Worm (Caenorhabditis elegans) whole organism, L4 larva: ENCODE measurements around the gene T28C12.1.

Source experiments
- F10B5.3 ChIP-seq: sonication (generic microtip); optimal IDR thresholded peaks from 2 replicates; lab custom pipeline; 2016; ENCODE audit warnings: mild to moderate bottlenecking, missing genetic modification characterization, missing compliant biosample characterization
- F37D6.2 ChIP-seq: sonication (generic microtip); optimal IDR thresholded peaks from 2 replicates; lab custom pipeline; 2016; ENCODE audit warnings: mild to moderate bottlenecking, missing genetic modification characterization, missing compliant biosample characterization
- F49E8.2 ChIP-seq: sonication (generic microtip); optimal IDR thresholded peaks from 2 replicates; lab custom pipeline; 2016; ENCODE audit warnings: missing compliant biosample characterization, mild to moderate bottlenecking, missing genetic modification characterization, borderline replicate concordance
- R02D3.7 ChIP-seq: fragments of 150-350 bp; sonication (generic microtip); optimal IDR thresholded peaks from 3 replicates; lab custom pipeline; 2014; ENCODE audit warnings: missing biosample characterization, missing genetic modification characterization
- T20F7.1 ChIP-seq: fragments of 200-800 bp; sonication (Bioruptor generic); optimal IDR thresholded peaks from 2 replicates; lab custom pipeline; 2018; ENCODE audit warnings: mild to moderate bottlenecking, missing genetic modification characterization, missing compliant biosample characterization
- Y105C5A.15 ChIP-seq: fragments of 200-800 bp; sonication (Bioruptor generic); IDR thresholded peaks from 2 replicates; pipeline ENCODE4 v1.3.6; 2022; ENCODE audit warnings: missing genetic modification characterization, missing compliant biosample characterization
- Y48G9A.11 ChIP-seq: fragments of 200-800 bp; sonication (Bioruptor generic); IDR thresholded peaks from 2 replicates; pipeline ENCODE4 v1.3.6; 2022; ENCODE audit warnings: missing genetic modification reagents, missing genetic modification characterization, missing compliant biosample characterization
- Y5F2A.4 ChIP-seq: fragments of 200-800 bp; sonication (Bioruptor generic); optimal IDR thresholded peaks from 2 replicates; lab custom pipeline; 2018; ENCODE audit warnings: mild to moderate bottlenecking, missing genetic modification characterization, missing compliant biosample characterization
- aha-1 ChIP-seq: fragments of 150-350 bp; peaks from one replicate; lab custom pipeline; 2014; ENCODE audit warnings: missing biosample characterization, missing genetic modification characterization
- arid-1 ChIP-seq: fragments of 200-800 bp; sonication (Bioruptor generic); conservative IDR thresholded peaks from 2 replicates; pipeline ENCODE4 v1.3.6; 2022; ENCODE audit warnings: missing genetic modification reagents, missing genetic modification characterization, missing compliant biosample characterization
- cey-2 ChIP-seq: sonication (generic microtip); optimal IDR thresholded peaks from 3 replicates; lab custom pipeline; 2017; ENCODE audit warnings: missing genetic modification characterization, mild to moderate bottlenecking, missing compliant biosample characterization, antibody characterized with exemption, borderline replicate concordance; ENCODE audit not compliant: insufficient read depth
- daf-12 ChIP-seq: fragments of 150-350 bp; optimal IDR thresholded peaks from 2 replicates; lab custom pipeline; 2014; ENCODE audit warnings: missing biosample characterization, missing genetic modification reagents, missing genetic modification characterization
- daf-16 ChIP-seq, 3 experiments: sonication (generic microtip); optimal IDR thresholded peaks; 2 replicates each; lab custom pipeline; 2016 to 2017; ENCODE audit warnings: missing genetic modification characterization in 3 of 3, missing genetic modification reagents in 3 of 3, mild to moderate bottlenecking in 2 of 3, missing compliant biosample characterization in 2 of 3, missing biosample characterization in 1 of 3, moderate library complexity in 1 of 3
- dmd-6 ChIP-seq: fragments of 200-800 bp; sonication (Bioruptor generic); IDR thresholded peaks from 2 replicates; pipeline ENCODE4 v1.3.6; 2022; ENCODE audit warnings: missing genetic modification reagents, missing genetic modification characterization, missing compliant biosample characterization
- dmd-8 ChIP-seq: fragments of 200-800 bp; sonication (Bioruptor generic); IDR thresholded peaks from 2 replicates; pipeline ENCODE4 v1.3.6; 2022; ENCODE audit warnings: missing genetic modification characterization, missing compliant biosample characterization
- dmd-9 ChIP-seq: fragments of 200-800 bp; sonication (Bioruptor generic); IDR thresholded peaks from 2 replicates; pipeline ENCODE4 v1.3.6; 2022; ENCODE audit warnings: missing genetic modification reagents, missing genetic modification characterization, missing compliant biosample characterization
- duxl-1 ChIP-seq: sonication (generic microtip); optimal IDR thresholded peaks from 2 replicates; lab custom pipeline; 2016; ENCODE audit warnings: mild to moderate bottlenecking, missing genetic modification characterization, moderate library complexity, missing compliant biosample characterization; ENCODE audit not compliant: poor library complexity
- dve-1 ChIP-seq: sonication (generic microtip); optimal IDR thresholded peaks from 2 replicates; lab custom pipeline; 2017; ENCODE audit warnings: antibody characterized with exemption, mild to moderate bottlenecking, missing genetic modification characterization, missing compliant biosample characterization; ENCODE audit not compliant: insufficient read depth
- egl-27 ChIP-seq: sonication (generic microtip); optimal IDR thresholded peaks from 3 replicates; lab custom pipeline; 2017; ENCODE audit warnings: missing biosample characterization, missing genetic modification reagents, missing genetic modification characterization
- egl-43 ChIP-seq: fragments of 200-800 bp; sonication (Bioruptor generic); IDR thresholded peaks from 2 replicates; pipeline ENCODE4 v1.3.6; 2022; ENCODE audit warnings: missing genetic modification reagents, missing genetic modification characterization, missing compliant biosample characterization
- fkh-10 ChIP-seq: fragments of 150-350 bp; optimal IDR thresholded peaks from 2 replicates; lab custom pipeline; 2014; ENCODE audit warnings: missing biosample characterization, missing genetic modification reagents, missing genetic modification characterization
- gei-8 ChIP-seq: fragments of 200-800 bp; sonication (Bioruptor generic); optimal IDR thresholded peaks from 2 replicates; lab custom pipeline; 2018; ENCODE audit warnings: mild to moderate bottlenecking, missing genetic modification characterization, missing compliant biosample characterization
- jun-1 ChIP-seq: fragments of 150-350 bp; optimal IDR thresholded peaks from 2 replicates; lab custom pipeline; 2014; ENCODE audit warnings: missing biosample characterization, missing genetic modification reagents, missing genetic modification characterization
- lin-1 ChIP-seq: fragments of 200-800 bp; sonication (Bioruptor generic); IDR thresholded peaks from 2 replicates; pipeline ENCODE4 v1.3.6; 2022; ENCODE audit warnings: missing genetic modification reagents, missing genetic modification characterization, missing compliant biosample characterization
- lin-29 ChIP-seq: fragments of 200-800 bp; sonication (Bioruptor generic); IDR thresholded peaks from 2 replicates; pipeline ENCODE4 v1.3.6; 2022; ENCODE audit warnings: missing genetic modification reagents, missing genetic modification characterization, missing compliant biosample characterization
- lir-3 ChIP-seq: sonication (generic microtip); optimal IDR thresholded peaks from 2 replicates; lab custom pipeline; 2016; ENCODE audit warnings: mild to moderate bottlenecking, missing genetic modification characterization, missing compliant biosample characterization
- mdl-1 ChIP-seq, 2 experiments: fragments of 150-350 bp in 1 of 2; sonication (generic microtip) in 1 of 2; optimal IDR thresholded peaks; 2 replicates each; lab custom pipeline; 2014 to 2017; ENCODE audit warnings: missing biosample characterization in 2 of 2, missing genetic modification characterization in 2 of 2
- mxl-3 ChIP-seq: fragments of 200-800 bp; sonication (Bioruptor generic); optimal IDR thresholded peaks from 2 replicates; lab custom pipeline; 2018; ENCODE audit warnings: mild to moderate bottlenecking, missing genetic modification characterization, missing compliant biosample characterization
- nhr-10 ChIP-seq: fragments of 150-350 bp; optimal IDR thresholded peaks from 2 replicates; lab custom pipeline; 2014; ENCODE audit warnings: missing biosample characterization, missing genetic modification characterization
- nhr-111 ChIP-seq: fragments of 200-800 bp; sonication (Bioruptor generic); optimal IDR thresholded peaks from 2 replicates; lab custom pipeline; 2018; ENCODE audit warnings: mild to moderate bottlenecking, missing genetic modification characterization, missing compliant biosample characterization
- nhr-28 ChIP-seq: fragments of 150-350 bp; optimal IDR thresholded peaks from 2 replicates; lab custom pipeline; 2014; ENCODE audit warnings: missing biosample characterization, missing genetic modification characterization
- nhr-77 ChIP-seq: fragments of 150-350 bp; optimal IDR thresholded peaks from 2 replicates; lab custom pipeline; 2014; ENCODE audit warnings: missing biosample characterization, missing genetic modification characterization
- php-3 ChIP-seq: fragments of 200-800 bp; sonication (Bioruptor generic); IDR thresholded peaks from 2 replicates; pipeline ENCODE4 v1.3.6; 2022; ENCODE audit warnings: missing genetic modification reagents, missing genetic modification characterization, missing compliant biosample characterization
- pqm-1 ChIP-seq: sonication (generic microtip); optimal IDR thresholded peaks from 2 replicates; lab custom pipeline; 2017; ENCODE audit warnings: missing biosample characterization, missing genetic modification characterization
- saeg-2 ChIP-seq: fragments of 200-800 bp; sonication (Bioruptor generic); IDR thresholded peaks from 2 replicates; pipeline ENCODE4 v1.3.6; 2022; ENCODE audit warnings: missing genetic modification reagents, missing genetic modification characterization, missing compliant biosample characterization
- sdz-12 ChIP-seq: fragments of 200-800 bp; sonication (Bioruptor generic); optimal IDR thresholded peaks from 2 replicates; lab custom pipeline; 2018; ENCODE audit warnings: mild to moderate bottlenecking, missing genetic modification characterization, missing compliant biosample characterization
- spr-1 ChIP-seq: sonication (generic microtip); optimal IDR thresholded peaks from 2 replicates; lab custom pipeline; 2016; ENCODE audit warnings: mild to moderate bottlenecking, missing genetic modification characterization, missing compliant biosample characterization
- spr-3 ChIP-seq: fragments of 200-800 bp; sonication (Bioruptor generic); optimal IDR thresholded peaks from 2 replicates; lab custom pipeline; 2018; ENCODE audit warnings: mild to moderate bottlenecking, missing genetic modification characterization, missing compliant biosample characterization
- unc-130 ChIP-seq: sonication (generic microtip); optimal IDR thresholded peaks from 2 replicates; lab custom pipeline; 2016; ENCODE audit warnings: missing genetic modification reagents, missing genetic modification characterization, missing compliant biosample characterization
- unc-62 ChIP-seq, 3 experiments: fragments of 150-350 bp in 1 of 3; sonication (generic microtip); optimal IDR thresholded peaks in 2 of 3; peaks in 1 of 3; 1 replicate in 1 of 3; 2 replicates in 2 of 3; lab custom pipeline; 2014 to 2017; ENCODE audit warnings: missing biosample characterization in 3 of 3, missing genetic modification characterization in 3 of 3, missing genetic modification reagents in 3 of 3, missing genotype in 1 of 3
- zfp-3 ChIP-seq: fragments of 200-800 bp; sonication (Bioruptor generic); conservative IDR thresholded peaks from 2 replicates; pipeline ENCODE4 v1.3.6; 2022; ENCODE audit warnings: missing genetic modification reagents, missing genetic modification characterization, missing compliant biosample characterization

Gene T28C12.1

ce11 chrV:6331607-6332006, at the start of gene T28C12.1:
T28C12.1 (plus strand) TSS chrV:6331907.
- TF ChIP-seq egl-43 (GFP tag; lab: Robert Waterston, UW) (no peak), Y48G9A.11 (GFP tag; lab: Robert Waterston, UW) (no peak), aha-1 (tag; lab: Kevin White, UChicago) (no peak), F49E8.2 (tag; lab: Kevin White, UChicago) (no peak), R02D3.7 (no peak), php-3 (GFP tag; lab: Robert Waterston, UW) (no peak), cey-2 (no peak), Y105C5A.15 (no peak), lin-1 (GFP tag; lab: Robert Waterston, UW) (no peak), unc-62 (GFP tag; optimal IDR thresholded peaks at IDR 0.05 in 1 of 2; lab: Kevin White, UChicago) (no peak), unc-62 (tag; optimal IDR thresholded peaks at IDR 0.05; lab: Kevin White, UChicago) (no peak), fkh-10 (GFP tag; lab: Kevin White, UChicago) (no peak), unc-130 (no peak), F10B5.3 (no peak), mxl-3 (GFP tag; lab: Kevin White, UChicago) (no peak), nhr-77 (tag; lab: Kevin White, UChicago) (no peak), Y5F2A.4 (GFP tag; lab: Kevin White, UChicago) (no peak)

- TF ChIP-seq arid-1 (GFP tag; lab: Robert Waterston, UW) (no peak), dve-1 (tag; lab: Kevin White, UChicago) (no peak), lin-29 (GFP tag; lab: Robert Waterston, UW) (no peak), lir-3 (tag; lab: Kevin White, UChicago) (no peak), dmd-8 (GFP tag; lab: Robert Waterston, UW) (no peak), zfp-3 (GFP tag; lab: Robert Waterston, UW) (no peak), mdl-1 (tag; optimal IDR thresholded peaks at IDR 0.05; lab: Kevin White, UChicago) (no peak), dmd-9 (GFP tag; lab: Robert Waterston, UW) (no peak), spr-3 (GFP tag; lab: Kevin White, UChicago) (no peak), jun-1 (tag; lab: Kevin White, UChicago) (no peak), nhr-111 (no peak)
Measured at ce11 chrV:6286343-6286742, 45.4 kb upstream of the T28C12.1 start, which contains the start of gene srn-1. srn-1 (minus strand) TSS chrV:6286443.

ce11 chrV:6288607-6289006, 43.1 kb upstream of the T28C12.1 start, which contains the start of gene K12B6.11:
K12B6.11 (plus strand) TSS chrV:6288907.
- TF ChIP-seq pqm-1 (tag; lab: Kevin White, UChicago) = no peak
- TF ChIP-seq dmd-6 (GFP tag; lab: Robert Waterston, UW) = peak; percentile 25; the same call in 1 of the 2 replicates

ce11 chrV:6291301-6291700, 40.4 kb upstream of the T28C12.1 start:
- TF ChIP-seq nhr-28 (tag; lab: Kevin White, UChicago) (peak; percentile 7), gei-8 (GFP tag; lab: Kevin White, UChicago) (no peak), zfp-3 (GFP tag; lab: Robert Waterston, UW) (no peak), F37D6.2 (tag; lab: Kevin White, UChicago) (no peak), dve-1 (tag; lab: Kevin White, UChicago) (peak; percentile 52), pqm-1 (tag; lab: Kevin White, UChicago) (peak; percentile 54), unc-62 (GFP tag; optimal IDR thresholded peaks at IDR 0.05 in 1 of 2; lab: Kevin White, UChicago) (no peak), unc-62 (tag; optimal IDR thresholded peaks at IDR 0.05; lab: Kevin White, UChicago) (no peak), T20F7.1 (no peak), Y105C5A.15 (no peak), nhr-10 (tag; lab: Kevin White, UChicago) (no peak), egl-27 (no peak), dmd-6 (GFP tag; lab: Robert Waterston, UW) (peak; percentile 30; the same call in 1 of the 2 replicates), daf-12 (tag; lab: Kevin White, UChicago) (no peak), mdl-1 (tag; optimal IDR thresholded peaks at IDR 0.05; lab: Kevin White, UChicago) (no peak), aha-1 (tag; lab: Kevin White, UChicago) (no peak), cey-2 (no peak), duxl-1 (tag; lab: Kevin White, UChicago) (no peak), spr-1 (tag; lab: Kevin White, UChicago) (no peak), daf-16 (GFP tag; optimal IDR thresholded peaks at IDR 0.05; lab: Kevin White, UChicago) (no peak), daf-16 (tag; optimal IDR thresholded peaks at IDR 0.05; lab: Kevin White, UChicago) (peak; percentile 65), php-3 (GFP tag; lab: Robert Waterston, UW) (peak; percentile 93), saeg-2 (GFP tag; lab: Robert Waterston, UW) (no peak), sdz-12 (no peak)
